Fruit fly (Drosophila melanogaster): ENCODE results near the gene Cpr78Cc.

Gene Cpr78Cc

DNA sequence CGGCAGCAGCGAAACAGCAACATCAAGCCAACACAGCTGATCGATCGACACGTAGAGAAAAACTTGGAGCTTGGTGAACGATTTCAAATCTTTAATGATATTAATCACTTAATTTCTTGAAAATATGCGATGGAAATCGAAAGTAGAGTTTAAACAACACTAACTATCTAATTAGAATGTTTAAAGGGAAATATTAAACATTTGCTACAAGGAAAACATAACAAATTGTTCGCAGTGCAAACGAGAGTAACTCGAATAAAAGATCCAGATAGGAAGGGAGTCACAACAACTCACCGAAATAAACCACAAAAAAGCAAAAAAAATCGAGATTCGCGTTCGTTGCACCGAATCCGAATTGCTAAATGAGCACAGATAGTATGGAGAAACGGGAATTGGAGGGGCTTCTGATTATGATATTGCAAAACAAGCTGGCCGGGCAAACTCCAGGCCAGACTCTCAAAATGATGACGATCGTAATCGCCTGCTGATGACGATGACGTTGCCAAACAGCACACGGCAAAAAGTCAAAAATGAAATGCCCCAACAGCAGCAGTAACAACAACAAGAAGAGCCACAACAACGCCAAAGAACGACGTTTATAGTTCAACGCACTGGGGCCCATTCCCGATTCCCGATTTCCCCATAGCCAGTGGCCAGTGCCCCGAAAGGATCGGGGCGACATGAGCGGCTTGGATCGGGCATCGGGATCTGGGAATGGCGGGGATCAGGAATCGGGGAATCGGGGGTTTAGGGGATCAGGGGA lies 46.4 kb upstream of the Cpr78Cc start (continued):
- TF ChIP-seq hb (GFP tag; IDR thresholded peaks at IDR 0.05; ENCODE audit: partially characterized antibody): no peak
- no peak for TF ChIP-seq CG10147 (GFP tag; optimal IDR thresholded peaks at IDR 0.05)
- no peak for TF ChIP-seq CG12744 (GFP tag; optimal IDR thresholded peaks at IDR 0.05)
- TF ChIP-seq Mad (GFP tag; optimal IDR thresholded peaks at IDR 0.05): no peak
- no peak for TF ChIP-seq CG12299 (tag; optimal IDR thresholded peaks at IDR 0.05)
- TF ChIP-seq tup (GFP tag; optimal IDR thresholded peaks at IDR 0.05): no peak
- peak; percentile 47 for TF ChIP-seq vvl (GFP tag; IDR thresholded peaks at IDR 0.05)
- no peak for TF ChIP-seq CG3065 (GFP tag; optimal IDR thresholded peaks at IDR 0.05)
- no peak for TF ChIP-seq ttk (GFP tag; IDR thresholded peaks at IDR 0.05)
- no peak for TF ChIP-seq cwo (GFP tag; optimal IDR thresholded peaks at IDR 0.05)
- peak; percentile 41; the same call in 1 of the 2 replicates for TF ChIP-seq sisA (GFP tag; IDR thresholded peaks at IDR 0.05)
- no peak for TF ChIP-seq CG9817 (tag; optimal IDR thresholded peaks at IDR 0.05)
- no peak for TF ChIP-seq ems (GFP tag; optimal IDR thresholded peaks at IDR 0.05)
- peak; percentile 56 for TF ChIP-seq dmrt99B (tag; optimal IDR thresholded peaks at IDR 0.05)
- no peak for TF ChIP-seq Fer2 (tag; optimal IDR thresholded peaks at IDR 0.05)
- no peak for TF ChIP-seq CG17186 (GFP tag; optimal IDR thresholded peaks at IDR 0.05)
- TF ChIP-seq CG10543 (GFP tag; optimal IDR thresholded peaks at IDR 0.05): no peak
- no peak for TF ChIP-seq Dfd (GFP tag; optimal IDR thresholded peaks at IDR 0.05)
- peak; percentile 41 for TF ChIP-seq az2 (GFP tag; optimal IDR thresholded peaks at IDR 0.05)
- no peak for TF ChIP-seq MESR4 (GFP tag; optimal IDR thresholded peaks at IDR 0.05)
- TF ChIP-seq bab2 (GFP tag; optimal IDR thresholded peaks at IDR 0.05): peak; percentile 33
- TF ChIP-seq CG15073 (GFP tag; optimal IDR thresholded peaks at IDR 0.05): no peak
- no peak for TF ChIP-seq Myb (GFP tag; optimal IDR thresholded peaks at IDR 0.05)
- TF ChIP-seq HmgD (GFP tag; optimal IDR thresholded peaks at IDR 0.05): no peak
- TF ChIP-seq ap (GFP tag; IDR thresholded peaks at IDR 0.05): no peak
- no peak for TF ChIP-seq pzg (GFP tag; optimal IDR thresholded peaks at IDR 0.05)
- no peak for TF ChIP-seq CG4404 (GFP tag; IDR thresholded peaks at IDR 0.05)
- TF ChIP-seq CG13894 (tag; optimal IDR thresholded peaks at IDR 0.05): no peak
- TF ChIP-seq da (GFP tag; optimal IDR thresholded peaks at IDR 0.05): no peak
- TF ChIP-seq jumu (GFP tag; optimal IDR thresholded peaks at IDR 0.05): no peak
- no peak for TF ChIP-seq Jarid2 (GFP tag; optimal IDR thresholded peaks at IDR 0.05)
- no peak for TF ChIP-seq CG6654 (GFP tag; optimal IDR thresholded peaks at IDR 0.05)
- no peak for TF ChIP-seq CG11456 (GFP tag; IDR thresholded peaks at IDR 0.05)
- no peak for TF ChIP-seq Dp (GFP tag; optimal IDR thresholded peaks at IDR 0.05)
- TF ChIP-seq CG11247 (GFP tag; IDR thresholded peaks at IDR 0.05): no peak
- peak; percentile 55 for TF ChIP-seq dmrt11E (tag; optimal IDR thresholded peaks at IDR 0.05)
- TF ChIP-seq B-H1 (GFP tag; IDR thresholded peaks at IDR 0.05): no peak

DNA sequence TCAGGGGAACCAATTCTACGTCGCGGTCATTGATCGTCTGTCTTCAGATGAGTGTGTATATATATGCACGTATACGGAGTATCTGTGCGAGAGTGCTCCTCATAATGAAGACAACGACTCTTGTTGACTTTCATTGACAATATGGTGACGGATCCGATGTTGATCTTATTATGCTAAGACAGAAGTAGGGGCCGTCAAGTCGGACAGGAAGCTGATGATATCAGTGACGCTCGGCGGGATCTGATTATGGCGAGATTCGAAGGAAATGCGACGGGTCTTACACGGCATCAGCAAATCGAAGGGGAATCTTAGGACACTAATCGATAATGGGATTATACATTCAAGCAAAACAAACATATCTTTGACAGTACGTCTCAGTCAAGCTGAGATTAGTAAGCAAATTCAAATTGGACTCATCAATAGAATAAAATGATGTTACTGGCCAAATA lies 45.8 kb upstream of the Cpr78Cc start:
- TF ChIP-seq stwl (tag; optimal IDR thresholded peaks at IDR 0.05) (no peak), onecut (GFP tag; IDR thresholded peaks at IDR 0.05) (no peak), CG16813 (GFP tag; IDR thresholded peaks at IDR 0.05; ENCODE audit: partially characterized antibody) (no peak), Ets65A (GFP tag) (peak; percentile 74), odd (GFP tag; optimal IDR thresholded peaks at IDR 0.05) (no peak), CG18011 (GFP tag; optimal IDR thresholded peaks at IDR 0.05) (no peak), CG8089 (GFP tag; optimal IDR thresholded peaks at IDR 0.05) (no peak), CG4820 (GFP tag; optimal IDR thresholded peaks at IDR 0.05) (no peak), D19A (tag; optimal IDR thresholded peaks at IDR 0.05) (no peak), jing (GFP tag; optimal IDR thresholded peaks at IDR 0.05) (no peak), nom (GFP tag; optimal IDR thresholded peaks at IDR 0.05) (peak; percentile 5), repo (GFP tag; optimal IDR thresholded peaks at IDR 0.05) (no peak), vvl (GFP tag; IDR thresholded peaks at IDR 0.05) (no peak), sens-2 (GFP tag; IDR thresholded peaks at IDR 0.05) (no peak), pzg (GFP tag; optimal IDR thresholded peaks at IDR 0.05) (no peak), caup (GFP tag; optimal IDR thresholded peaks at IDR 0.05; ENCODE audit: severe bottlenecking) (no peak)
